Fruit fly (Drosophila melanogaster): Measurements from ENCODE around the gene bnl.

DNA sequence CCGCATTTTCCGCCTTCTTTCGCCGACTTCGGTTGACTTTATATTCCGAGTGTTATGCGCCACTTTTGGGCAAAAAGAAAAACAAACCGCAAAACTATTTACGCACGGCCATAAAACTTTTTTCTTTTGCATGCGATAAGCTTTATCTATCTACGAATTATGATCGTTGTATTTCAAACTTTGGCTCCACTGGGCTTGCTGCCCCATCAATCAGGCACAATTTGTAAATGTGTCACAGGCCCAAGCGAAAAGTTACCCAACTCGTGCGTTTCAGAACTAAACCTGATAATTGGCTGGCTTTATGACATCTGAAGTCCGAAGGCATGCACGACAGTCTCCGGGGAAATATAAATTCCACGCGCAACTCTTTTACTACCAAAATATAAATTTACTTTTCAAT is 2.7 kb downstream of the bnl start:
- TF ChIP-seq usp (GFP tag; optimal IDR thresholded peaks at IDR 0.05): no peak
- TF ChIP-seq psq (optimal IDR thresholded peaks at IDR 0.05): no peak
- no peak for TF ChIP-seq Dll (optimal IDR thresholded peaks at IDR 0.05)

All from whole organism.